Worm (Caenorhabditis elegans) whole organism, late embryonic: ENCODE measurements around the gene rpn-2.

Source experiments
- ama-1 ChIP-seq: fragments of 150-350 bp; optimal IDR thresholded peaks from 2 replicates; lab custom pipeline; 2014
- ceh-18 ChIP-seq: sonication (generic microtip); optimal IDR thresholded peaks from 2 replicates; lab custom pipeline; 2016; ENCODE audit warnings: missing genetic modification characterization, missing compliant biosample characterization
- ceh-2 ChIP-seq: sonication (generic microtip); optimal IDR thresholded peaks from 2 replicates; lab custom pipeline; 2016; ENCODE audit warnings: missing genotype, missing genetic modification characterization, missing compliant biosample characterization
- ceh-24 ChIP-seq: sonication (generic microtip); optimal IDR thresholded peaks from 2 replicates; lab custom pipeline; 2016; ENCODE audit warnings: mild to moderate bottlenecking, missing genetic modification characterization, missing compliant biosample characterization
- ceh-31 ChIP-seq: sonication (generic microtip); optimal IDR thresholded peaks from 2 replicates; lab custom pipeline; 2016; ENCODE audit warnings: missing genetic modification characterization, missing compliant biosample characterization
- ceh-34 ChIP-seq: sonication (generic microtip); optimal IDR thresholded peaks from 2 replicates; lab custom pipeline; 2016; ENCODE audit warnings: mild to moderate bottlenecking, missing genetic modification characterization, missing compliant biosample characterization
- ceh-45 ChIP-seq: fragments of 200-800 bp; sonication (Bioruptor generic); IDR thresholded peaks from 2 replicates; pipeline ENCODE4 v1.3.6; 2022; ENCODE audit warnings: missing genetic modification reagents, missing genetic modification characterization, missing compliant biosample characterization
- ceh-48 ChIP-seq: sonication (generic microtip); optimal IDR thresholded peaks from 2 replicates; lab custom pipeline; 2016; ENCODE audit warnings: missing genetic modification characterization, inconsistent platforms, missing compliant biosample characterization
- ceh-6 ChIP-seq: fragments of 200-800 bp; sonication (Bioruptor generic); optimal IDR thresholded peaks from 2 replicates; lab custom pipeline; 2018; ENCODE audit warnings: mild to moderate bottlenecking, missing genetic modification characterization, missing compliant biosample characterization
- ceh-9 ChIP-seq: sonication (generic microtip); optimal IDR thresholded peaks from 2 replicates; lab custom pipeline; 2016; ENCODE audit warnings: mild to moderate bottlenecking, missing genetic modification characterization, inconsistent platforms, missing compliant biosample characterization
- dve-1 ChIP-seq: sonication (generic microtip); optimal IDR thresholded peaks from 2 replicates; lab custom pipeline; 2017; ENCODE audit warnings: antibody characterized with exemption, mild to moderate bottlenecking, missing genetic modification characterization, missing compliant biosample characterization
- elt-2 ChIP-seq: sonication (generic microtip); optimal IDR thresholded peaks from 2 replicates; lab custom pipeline; 2016; ENCODE audit warnings: missing genetic modification reagents, missing genetic modification characterization, missing compliant biosample characterization
- eyg-1 ChIP-seq: sonication (generic microtip); optimal IDR thresholded peaks from 2 replicates; lab custom pipeline; 2016; ENCODE audit warnings: missing genotype, missing genetic modification characterization, missing compliant biosample characterization
- fax-1 ChIP-seq: sonication (generic microtip); optimal IDR thresholded peaks from 2 replicates; lab custom pipeline; 2016; ENCODE audit warnings: missing genotype, missing genetic modification characterization, missing compliant biosample characterization
- gmeb-2 ChIP-seq: sonication (generic microtip); optimal IDR thresholded peaks from 2 replicates; lab custom pipeline; 2016; ENCODE audit warnings: missing genetic modification characterization, inconsistent platforms, missing compliant biosample characterization
- hlh-8 ChIP-seq: sonication (generic microtip); optimal IDR thresholded peaks from 2 replicates; lab custom pipeline; 2016; ENCODE audit warnings: missing genotype, missing genetic modification characterization, missing compliant biosample characterization
- madf-2 ChIP-seq: sonication (generic microtip); optimal IDR thresholded peaks from 2 replicates; lab custom pipeline; 2017; ENCODE audit warnings: missing genetic modification characterization, missing compliant biosample characterization
- mec-3 ChIP-seq: sonication (generic microtip); optimal IDR thresholded peaks from 2 replicates; lab custom pipeline; 2016; ENCODE audit warnings: borderline replicate concordance, missing genetic modification characterization, missing compliant biosample characterization
- nfya-1 ChIP-seq: sonication (generic microtip); optimal IDR thresholded peaks from 2 replicates; lab custom pipeline; 2017; ENCODE audit warnings: missing genetic modification characterization, mild to moderate bottlenecking, missing compliant biosample characterization, antibody characterized with exemption, moderate library complexity
- nhr-11 ChIP-seq: fragments of 150-350 bp; optimal IDR thresholded peaks from 2 replicates; lab custom pipeline; 2014; ENCODE audit warnings: missing biosample characterization, missing genetic modification characterization
- odd-2 ChIP-seq: sonication (generic microtip); optimal IDR thresholded peaks from 2 replicates; lab custom pipeline; 2017; ENCODE audit warnings: antibody characterized with exemption, mild to moderate bottlenecking, missing genetic modification characterization, missing compliant biosample characterization
- pag-3 ChIP-seq: sonication (generic microtip); optimal IDR thresholded peaks from 2 replicates; lab custom pipeline; 2016; ENCODE audit warnings: missing compliant biosample characterization, missing genetic modification characterization, borderline replicate concordance
- pax-1 ChIP-seq: fragments of 150-350 bp; optimal IDR thresholded peaks from 2 replicates; lab custom pipeline; 2014; ENCODE audit warnings: missing biosample characterization, missing genetic modification characterization
- pha-2 ChIP-seq: sonication (generic microtip); optimal IDR thresholded peaks from 2 replicates; lab custom pipeline; 2017; ENCODE audit warnings: mild to moderate bottlenecking, missing genetic modification characterization, missing compliant biosample characterization
- pha-4 ChIP-seq: fragments of 150-350 bp; optimal IDR thresholded peaks from 2 replicates; lab custom pipeline; 2018; ENCODE audit warnings: missing biosample characterization, missing genetic modification reagents, missing genetic modification characterization
- pqm-1 ChIP-seq: sonication (generic microtip); optimal IDR thresholded peaks from 2 replicates; lab custom pipeline; 2016; ENCODE audit warnings: missing genetic modification characterization, missing compliant biosample characterization
- pros-1 ChIP-seq: fragments of 150-350 bp; optimal IDR thresholded peaks from 2 replicates; lab custom pipeline; 2014; ENCODE audit warnings: missing biosample characterization, missing genetic modification reagents, missing genetic modification characterization
- ref-2 ChIP-seq: sonication (generic microtip); optimal IDR thresholded peaks from 2 replicates; lab custom pipeline; 2016; ENCODE audit warnings: missing genetic modification characterization, missing compliant biosample characterization
- rnt-1 ChIP-seq: sonication (generic microtip); optimal IDR thresholded peaks from 2 replicates; lab custom pipeline; 2016; ENCODE audit warnings: missing genetic modification characterization, missing compliant biosample characterization
- syd-9 ChIP-seq: sonication (generic microtip); optimal IDR thresholded peaks from 2 replicates; lab custom pipeline; 2016; ENCODE audit warnings: mild to moderate bottlenecking, missing genetic modification characterization, moderate library complexity, missing compliant biosample characterization
- tbx-7 ChIP-seq: sonication (generic microtip); optimal IDR thresholded peaks from 2 replicates; lab custom pipeline; 2016; ENCODE audit warnings: missing genotype, missing genetic modification characterization, missing compliant biosample characterization
- ttx-3 ChIP-seq: sonication (generic microtip); optimal IDR thresholded peaks from 2 replicates; lab custom pipeline; 2016; ENCODE audit warnings: missing genetic modification reagents, missing genetic modification characterization, missing compliant biosample characterization
- unc-42 ChIP-seq: sonication (generic microtip); optimal IDR thresholded peaks from 2 replicates; lab custom pipeline; 2016; ENCODE audit warnings: missing genotype, missing genetic modification characterization, missing compliant biosample characterization
- unc-86 ChIP-seq: sonication (generic microtip); optimal IDR thresholded peaks from 2 replicates; lab custom pipeline; 2016; ENCODE audit warnings: missing genetic modification characterization, missing compliant biosample characterization

The rpn-2 gene

ce11 chrIII:6198378-6199234 lies at the start of gene rpn-2, which contains the start of gene C23G10.7:
Gene rpn-2, plus strand, starts transcription at chrIII:6199184.
Gene C23G10.7, minus strand, starts transcription at chrIII:6198414.
- TF ChIP-seq rnt-1: peak; percentile 40
- no peak for TF ChIP-seq ceh-18
- TF ChIP-seq ceh-24 (tag; lab: Kevin White, UChicago): no peak
- no peak for TF ChIP-seq tbx-7 (tag; lab: Kevin White, UChicago)
- peak; percentile 23 for TF ChIP-seq ceh-48 (tag; lab: Kevin White, UChicago)
- TF ChIP-seq nfya-1: peak; percentile 17
- TF ChIP-seq unc-42 (tag; lab: Kevin White, UChicago): peak; percentile 10
- no peak for TF ChIP-seq dve-1 (tag; lab: Kevin White, UChicago)
- TF ChIP-seq, all 69 proteins: peak for 4

ce11 chrIII:6149467-6150072 lies 49.4 kb upstream of the rpn-2 start, which contains the start of the genes wht-7 and Y42G9A.1:
Gene wht-7, minus strand, starts transcription at chrIII:6149597.
Gene Y42G9A.1, plus strand, starts transcription at chrIII:6149961.
- TF ChIP-seq ceh-9 (tag; lab: Kevin White, UChicago) (no peak), elt-2 (tag; lab: Kevin White, UChicago) (peak; percentile 31)

ce11 chrIII:6154586-6154985 lies 44.4 kb upstream of the rpn-2 start:
- TF ChIP-seq madf-2: no peak
- TF ChIP-seq pha-2 (tag; lab: Kevin White, UChicago): no peak
- no peak for TF ChIP-seq odd-2 (tag; lab: Kevin White, UChicago)
- TF ChIP-seq ttx-3 (tag; lab: Kevin White, UChicago): no peak
- no peak for TF ChIP-seq ceh-45 (GFP tag; lab: Robert Waterston, UW)
- TF ChIP-seq gmeb-2 (tag; lab: Kevin White, UChicago): no peak
- TF ChIP-seq ceh-34 (tag; lab: Kevin White, UChicago): no peak
- TF ChIP-seq fax-1 (tag; lab: Kevin White, UChicago): no peak
- TF ChIP-seq hlh-8 (tag; lab: Kevin White, UChicago): no peak
- no peak for TF ChIP-seq ceh-6 (GFP tag; lab: Kevin White, UChicago)
- no peak for TF ChIP-seq ref-2

ce11 chrIII:6155787-6156186 lies 43.2 kb upstream of the rpn-2 start:
- TF ChIP-seq ama-1 (lab: Kevin White, UChicago) (no peak), mec-3 (tag; lab: Kevin White, UChicago) (no peak), ceh-2 (no peak), tbx-7 (tag; lab: Kevin White, UChicago) (no peak), pha-4 (tag; lab: Kevin White, UChicago) (no peak), nhr-11 (tag; lab: Kevin White, UChicago) (no peak), ref-2 (no peak), syd-9 (no peak), eyg-1 (tag; lab: Kevin White, UChicago) (no peak), pros-1 (no peak)
- TF ChIP-seq, all 69 proteins: peak for 0

ce11 chrIII:6157708-6158321 lies 41.2 kb upstream of the rpn-2 start, which contains the start of gene anmt-2:
Gene anmt-2, minus strand, starts transcription at chrIII:6157758.
- TF ChIP-seq ceh-31 (no peak), pag-3 (tag; lab: Kevin White, UChicago) (no peak), unc-86 (tag; lab: Kevin White, UChicago) (no peak), pqm-1 (no peak), pax-1 (no peak), ceh-18 (peak; percentile 62)
